Worm (Caenorhabditis elegans) whole organism, L2 larva: ENCODE data around the gene cyp-14A4.

ENCODE experiments used
- C34F6.9 ChIP-seq: fragments of 150-350 bp; optimal IDR thresholded peaks from 2 replicates; lab custom pipeline; 2014; ENCODE audit warnings: missing biosample characterization, missing genetic modification characterization
- F13H6.1 ChIP-seq: sonication (generic microtip); optimal IDR thresholded peaks from 2 replicates; lab custom pipeline; 2016; ENCODE audit warnings: missing genetic modification characterization, missing compliant biosample characterization
- R02D3.7 ChIP-seq: fragments of 150-350 bp; optimal IDR thresholded peaks from 2 replicates; lab custom pipeline; 2014; ENCODE audit warnings: missing biosample characterization, missing genetic modification characterization
- Y55F3AM.14 ChIP-seq: fragments of 200-800 bp; sonication (Bioruptor generic); optimal IDR thresholded peaks from 2 replicates; lab custom pipeline; 2018; ENCODE audit warnings: mild to moderate bottlenecking, missing genetic modification characterization, missing compliant biosample characterization
- ZK546.5 ChIP-seq: sonication (generic microtip); optimal IDR thresholded peaks from 2 replicates; lab custom pipeline; 2017; ENCODE audit warnings: missing biosample characterization, missing genetic modification characterization
- alr-1 ChIP-seq: fragments of 150-350 bp; optimal IDR thresholded peaks from 2 replicates; lab custom pipeline; 2014; ENCODE audit warnings: missing biosample characterization, missing genetic modification characterization
- aly-2 ChIP-seq: fragments of 150-350 bp; optimal IDR thresholded peaks from 2 replicates; lab custom pipeline; 2014; ENCODE audit warnings: missing biosample characterization, missing genetic modification characterization
- ama-1 ChIP-seq: fragments of 150-350 bp; optimal IDR thresholded peaks from 2 replicates; lab custom pipeline; 2018; ENCODE audit warnings: inconsistent platforms
- blmp-1 ChIP-seq: sonication (generic microtip); optimal IDR thresholded peaks from 2 replicates; lab custom pipeline; 2017; ENCODE audit warnings: missing genetic modification characterization, mild to moderate bottlenecking, missing compliant biosample characterization, antibody characterized with exemption, moderate library complexity; ENCODE audit not compliant: insufficient read depth
- ceh-16 ChIP-seq: fragments of 150-350 bp; optimal IDR thresholded peaks from 2 replicates; lab custom pipeline; 2014; ENCODE audit warnings: missing biosample characterization, missing genetic modification characterization
- ceh-82 ChIP-seq: fragments of 150-350 bp; optimal IDR thresholded peaks from 2 replicates; lab custom pipeline; 2014; ENCODE audit warnings: missing biosample characterization, missing genetic modification characterization
- crh-2 ChIP-seq: sonication (generic microtip); optimal IDR thresholded peaks from 2 replicates; lab custom pipeline; 2017; ENCODE audit warnings: missing biosample characterization, missing genetic modification characterization
- dmd-4 ChIP-seq: sonication (generic microtip); optimal IDR thresholded peaks from 2 replicates; lab custom pipeline; 2017; ENCODE audit warnings: missing biosample characterization, missing genetic modification characterization
- egl-27 ChIP-seq: sonication (generic microtip); optimal IDR thresholded peaks from 3 replicates; lab custom pipeline; 2017; ENCODE audit warnings: missing biosample characterization, missing genetic modification reagents, missing genetic modification characterization
- elt-1 ChIP-seq: fragments of 150-350 bp; optimal IDR thresholded peaks from 2 replicates; lab custom pipeline; 2014; ENCODE audit warnings: missing biosample characterization, missing genetic modification characterization
- elt-3 ChIP-seq: sonication (generic microtip); optimal IDR thresholded peaks from 2 replicates; lab custom pipeline; 2017; ENCODE audit warnings: missing biosample characterization, missing genetic modification characterization
- fos-1 ChIP-seq: fragments of 150-350 bp; optimal IDR thresholded peaks from 2 replicates; lab custom pipeline; 2014; ENCODE audit warnings: missing biosample characterization, missing genetic modification characterization
- gmeb-1 ChIP-seq: fragments of 150-350 bp; optimal IDR thresholded peaks from 2 replicates; lab custom pipeline; 2014; ENCODE audit warnings: missing biosample characterization, missing genetic modification characterization
- lin-11 ChIP-seq: fragments of 150-350 bp; sonication (generic microtip); optimal IDR thresholded peaks from 2 replicates; lab custom pipeline; 2014; ENCODE audit warnings: missing biosample characterization, missing genetic modification characterization, inconsistent platforms, mixed read lengths
- lin-13 ChIP-seq: fragments of 150-350 bp; optimal IDR thresholded peaks from 2 replicates; lab custom pipeline; 2014; ENCODE audit warnings: missing biosample characterization, missing genetic modification reagents, missing genetic modification characterization
- lin-39 ChIP-seq: fragments of 150-350 bp; optimal IDR thresholded peaks from 2 replicates; lab custom pipeline; 2014; ENCODE audit warnings: missing biosample characterization, missing genetic modification reagents, missing genetic modification characterization
- lsy-2 ChIP-seq, 2 experiments: fragments of 150-350 bp in 1 of 2; sonication (generic microtip) in 1 of 2; optimal IDR thresholded peaks; 2 replicates each; lab custom pipeline; 2014 to 2017; ENCODE audit warnings: missing biosample characterization in 2 of 2, missing genetic modification characterization in 2 of 2
- mab-5 ChIP-seq: fragments of 150-350 bp; optimal IDR thresholded peaks from 2 replicates; lab custom pipeline; 2014; ENCODE audit warnings: missing biosample characterization, missing genetic modification characterization
- mbf-1 ChIP-seq: sonication (generic microtip); optimal IDR thresholded peaks from 2 replicates; lab custom pipeline; 2017; ENCODE audit warnings: missing biosample characterization, missing genetic modification characterization
- mdl-1 ChIP-seq, 2 experiments: fragments of 150-350 bp in 1 of 2; sonication (generic microtip) in 1 of 2; optimal IDR thresholded peaks; 2 replicates each; lab custom pipeline; 2017; ENCODE audit warnings: missing biosample characterization in 2 of 2, missing genetic modification characterization in 2 of 2
- nhr-10 ChIP-seq: sonication (generic microtip); optimal IDR thresholded peaks from 2 replicates; lab custom pipeline; 2017; ENCODE audit warnings: missing biosample characterization, missing genetic modification characterization
- nhr-11 ChIP-seq: fragments of 150-350 bp; optimal IDR thresholded peaks from 2 replicates; lab custom pipeline; 2014; ENCODE audit warnings: missing biosample characterization, missing genetic modification characterization
- nhr-12 ChIP-seq: fragments of 150-350 bp; optimal IDR thresholded peaks from 2 replicates; lab custom pipeline; 2014; ENCODE audit warnings: missing biosample characterization, missing genetic modification characterization
- nhr-129 ChIP-seq: fragments of 150-350 bp; optimal IDR thresholded peaks from 2 replicates; lab custom pipeline; 2014; ENCODE audit warnings: missing biosample characterization, missing genetic modification characterization
- nhr-21 ChIP-seq: fragments of 150-350 bp; optimal IDR thresholded peaks from 2 replicates; lab custom pipeline; 2014; ENCODE audit warnings: missing biosample characterization, missing genetic modification characterization
- nhr-23 ChIP-seq: fragments of 150-350 bp; optimal IDR thresholded peaks from 2 replicates; lab custom pipeline; 2014; ENCODE audit warnings: missing biosample characterization, missing genetic modification reagents, missing genetic modification characterization
- nhr-237 ChIP-seq: fragments of 150-350 bp; optimal IDR thresholded peaks from 2 replicates; lab custom pipeline; 2014; ENCODE audit warnings: missing biosample characterization, missing genetic modification characterization
- nhr-25 ChIP-seq: fragments of 150-350 bp; sonication (generic microtip); optimal IDR thresholded peaks from 3 replicates; lab custom pipeline; 2014; ENCODE audit warnings: missing biosample characterization, missing genetic modification characterization
- nhr-6 ChIP-seq: fragments of 150-350 bp; optimal IDR thresholded peaks from 2 replicates; lab custom pipeline; 2014; ENCODE audit warnings: missing biosample characterization, missing genetic modification characterization
- nhr-77 ChIP-seq: fragments of 150-350 bp; optimal IDR thresholded peaks from 2 replicates; lab custom pipeline; 2014; ENCODE audit warnings: missing biosample characterization, missing genetic modification characterization
- peb-1 ChIP-seq: fragments of 150-350 bp; optimal IDR thresholded peaks from 2 replicates; lab custom pipeline; 2014; ENCODE audit warnings: missing biosample characterization, missing genetic modification characterization
- sem-4 ChIP-seq: fragments of 150-350 bp; optimal IDR thresholded peaks from 2 replicates; lab custom pipeline; 2014; ENCODE audit warnings: missing biosample characterization, missing genetic modification reagents, missing genetic modification characterization
- skn-1 ChIP-seq: sonication (generic microtip); optimal IDR thresholded peaks from 2 replicates; lab custom pipeline; 2017; ENCODE audit warnings: missing biosample characterization, missing genetic modification characterization
- sma-3 ChIP-seq: sonication (generic microtip); optimal IDR thresholded peaks from 2 replicates; lab custom pipeline; 2016; ENCODE audit warnings: missing genetic modification reagents, missing genetic modification characterization, missing compliant biosample characterization
- sma-9 ChIP-seq, 2 experiments: fragments of 150-350 bp in 1 of 2; sonication (generic microtip) in 1 of 2; optimal IDR thresholded peaks; 2 replicates each; lab custom pipeline; 2014 to 2016; ENCODE audit warnings: missing genetic modification characterization in 2 of 2, mild to moderate bottlenecking in 1 of 2, missing biosample characterization in 1 of 2, missing compliant biosample characterization in 1 of 2, missing genetic modification reagents in 1 of 2, moderate library complexity in 1 of 2
- snpc-4 ChIP-seq: fragments of 150-350 bp; optimal IDR thresholded peaks from 2 replicates; lab custom pipeline; 2014; ENCODE audit warnings: missing biosample characterization, missing genetic modification characterization
- unc-39 ChIP-seq: fragments of 150-350 bp; optimal IDR thresholded peaks from 2 replicates; lab custom pipeline; 2014; ENCODE audit warnings: missing biosample characterization, missing genetic modification characterization
- unc-55 ChIP-seq: fragments of 150-350 bp; sonication (generic microtip); optimal IDR thresholded peaks from 3 replicates; lab custom pipeline; 2014; ENCODE audit warnings: missing biosample characterization, missing genetic modification reagents, missing genetic modification characterization
- unc-62 ChIP-seq: fragments of 150-350 bp; optimal IDR thresholded peaks from 2 replicates; lab custom pipeline; 2014; ENCODE audit warnings: missing biosample characterization, missing genetic modification reagents, missing genetic modification characterization
- zag-1 ChIP-seq: fragments of 150-350 bp; optimal IDR thresholded peaks from 2 replicates; lab custom pipeline; 2014; ENCODE audit warnings: missing biosample characterization, missing genetic modification characterization
- ztf-1 ChIP-seq: fragments of 200-800 bp; sonication (Bioruptor generic); conservative IDR thresholded peaks from 2 replicates; pipeline ENCODE4 v1.3.6; 2022; ENCODE audit warnings: missing genetic modification characterization, missing compliant biosample characterization
- ztf-11 ChIP-seq: sonication (generic microtip); optimal IDR thresholded peaks from 2 replicates; lab custom pipeline; 2017; ENCODE audit warnings: missing biosample characterization, missing genetic modification characterization
- ztf-4 ChIP-seq: fragments of 150-350 bp; optimal IDR thresholded peaks from 2 replicates; lab custom pipeline; 2014; ENCODE audit warnings: missing biosample characterization, missing genetic modification characterization

cyp-14A4 gene

DNA sequence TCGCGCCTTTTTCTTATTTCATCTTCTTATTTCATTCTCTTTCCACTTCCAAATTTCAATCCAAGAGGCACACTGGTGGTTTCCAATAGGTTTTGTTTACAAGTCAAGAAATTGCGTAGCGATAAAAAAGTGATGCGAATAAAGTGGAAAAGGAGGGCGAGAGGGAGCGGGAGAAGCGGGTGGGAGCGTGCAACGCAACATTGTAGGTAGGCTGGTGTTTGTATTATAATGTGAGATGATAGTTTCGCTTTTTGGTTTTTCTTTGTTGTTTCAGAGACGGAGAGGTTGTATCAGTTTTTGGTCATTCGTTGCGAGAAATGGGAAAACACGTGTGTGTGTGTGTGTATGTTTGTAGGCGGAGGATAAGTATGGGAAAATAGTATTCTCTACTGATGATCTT lies 33.8 kb downstream of the cyp-14A4 start:
- TF ChIP-seq mab-5 (tag; lab: Kevin White, UChicago), result no peak
- peak; percentile 70 for TF ChIP-seq sma-3 (GFP tag; lab: Kevin White, UChicago)
- no peak for TF ChIP-seq nhr-11
- TF ChIP-seq fos-1, result peak; percentile 54
- no peak for TF ChIP-seq aly-2 (tag; lab: Kevin White, UChicago)
- TF ChIP-seq sem-4 (tag; lab: Kevin White, UChicago), result peak; percentile 14
- no peak for TF ChIP-seq elt-1 (tag; lab: Kevin White, UChicago)
- TF ChIP-seq mbf-1 (tag; lab: Kevin White, UChicago), result no peak
- TF ChIP-seq lin-13 (GFP tag; lab: Kevin White, UChicago), result no peak
- TF ChIP-seq crh-2, result peak; percentile 71
- no peak for TF ChIP-seq egl-27 (tag; lab: Kevin White, UChicago)
- no peak for TF ChIP-seq ztf-1
- TF ChIP-seq lin-11 (tag; lab: Kevin White, UChicago), result no peak
- no peak for TF ChIP-seq unc-62 (GFP tag; lab: Kevin White, UChicago)
- TF ChIP-seq gmeb-1, result peak; percentile 61
- no peak for TF ChIP-seq ceh-82 (tag; lab: Kevin White, UChicago)
- no peak for TF ChIP-seq unc-55 (GFP tag; lab: Kevin White, UChicago)
- TF ChIP-seq lsy-2 (tag; optimal IDR thresholded peaks at IDR 0.05; lab: Kevin White, UChicago), result no peak
- no peak for TF ChIP-seq nhr-237 (tag; lab: Kevin White, UChicago)
- no peak for TF ChIP-seq nhr-12 (tag; lab: Kevin White, UChicago)
- no peak for TF ChIP-seq nhr-10 (tag; lab: Kevin White, UChicago)
- TF ChIP-seq F13H6.1 (tag; lab: Kevin White, UChicago), result peak; percentile 76
- no peak for TF ChIP-seq unc-39 (tag; lab: Kevin White, UChicago)
- TF ChIP-seq snpc-4, result no peak
- TF ChIP-seq mdl-1 (tag; optimal IDR thresholded peaks at IDR 0.05; lab: Kevin White, UChicago), result peak; percentile 40 to 69
- no peak for TF ChIP-seq ztf-11
- peak; percentile 85 for TF ChIP-seq sma-9 (GFP tag; optimal IDR thresholded peaks at IDR 0.05; lab: Kevin White, UChicago)
- TF ChIP-seq sma-9 (tag; optimal IDR thresholded peaks at IDR 0.05; lab: Kevin White, UChicago), result no peak
- no peak for TF ChIP-seq ama-1
- TF ChIP-seq nhr-129 (tag; lab: Kevin White, UChicago), result peak; percentile 66
- TF ChIP-seq skn-1, result no peak
- TF ChIP-seq Y55F3AM.14 (GFP tag; lab: Kevin White, UChicago), result peak; percentile 36
- TF ChIP-seq R02D3.7 (tag; lab: Kevin White, UChicago), result no peak
- TF ChIP-seq zag-1 (tag; lab: Kevin White, UChicago), result no peak
- no peak for TF ChIP-seq elt-3 (tag; lab: Kevin White, UChicago)
- TF ChIP-seq nhr-77 (tag; lab: Kevin White, UChicago), result no peak
- TF ChIP-seq alr-1 (tag; lab: Kevin White, UChicago), result no peak
- TF ChIP-seq dmd-4 (tag; lab: Kevin White, UChicago), result no peak
- no peak for TF ChIP-seq nhr-6 (tag; lab: Kevin White, UChicago)
- no peak for TF ChIP-seq ztf-4
- no peak for TF ChIP-seq nhr-23 (tag; lab: Kevin White, UChicago)
- TF ChIP-seq nhr-21 (tag; lab: Kevin White, UChicago), result peak; percentile 6
- peak; percentile 79 for TF ChIP-seq nhr-25 (tag; lab: Kevin White, UChicago)
- TF ChIP-seq lin-39 (tag; lab: Kevin White, UChicago), result no peak
- TF ChIP-seq C34F6.9 (tag; lab: Kevin White, UChicago), result no peak
- TF ChIP-seq peb-1 (tag; lab: Kevin White, UChicago), result no peak
- TF ChIP-seq ZK546.5, result no peak
- TF ChIP-seq blmp-1, result peak; percentile 70
- no peak for TF ChIP-seq ceh-16
